Worm (Caenorhabditis elegans) whole organism, early embryonic: ENCODE measurements around the gene Y50E8A.10.

Source experiments
- B0310.2 ChIP-seq: sonication (generic microtip); optimal IDR thresholded peaks from 2 replicates; lab custom pipeline; 2016; ENCODE audit warnings: mild to moderate bottlenecking, missing genetic modification characterization, missing compliant biosample characterization
- ama-1 ChIP-seq: fragments of 150-350 bp; optimal IDR thresholded peaks from 2 replicates; lab custom pipeline; 2014
- ceh-13 ChIP-seq: fragments of 200-800 bp; sonication (Bioruptor generic); optimal IDR thresholded peaks from 2 replicates; lab custom pipeline; 2018; ENCODE audit warnings: mild to moderate bottlenecking, missing genetic modification characterization, missing compliant biosample characterization
- flt-1 ChIP-seq: fragments of 200-800 bp; sonication (Bioruptor generic); IDR thresholded peaks from 2 replicates; pipeline ENCODE4 v1.3.6; 2022; ENCODE audit warnings: missing genetic modification characterization, missing compliant biosample characterization
- hmbx-1 ChIP-seq: sonication (generic microtip); optimal IDR thresholded peaks from 2 replicates; lab custom pipeline; 2016; ENCODE audit warnings: mild to moderate bottlenecking, missing genetic modification characterization, missing compliant biosample characterization
- hmg-4 ChIP-seq: fragments of 200-800 bp; sonication (Bioruptor generic); optimal IDR thresholded peaks from 2 replicates; lab custom pipeline; 2018; ENCODE audit warnings: mild to moderate bottlenecking, missing genetic modification characterization, missing compliant biosample characterization
- scrt-1 ChIP-seq: fragments of 200-800 bp; sonication (Bioruptor generic); IDR thresholded peaks from 2 replicates; pipeline ENCODE4 v1.3.6; 2022; ENCODE audit warnings: missing genetic modification characterization, missing compliant biosample characterization
- tbx-11 ChIP-seq: fragments of 200-800 bp; sonication (Bioruptor generic); IDR thresholded peaks from 2 replicates; pipeline ENCODE4 v1.3.6; 2022; ENCODE audit warnings: missing genetic modification characterization, missing compliant biosample characterization
- tbx-37 ChIP-seq: fragments of 200-800 bp; sonication (Bioruptor generic); conservative IDR thresholded peaks from 2 replicates; pipeline ENCODE4 v1.3.6; 2022; ENCODE audit warnings: missing genetic modification reagents, missing genetic modification characterization, missing compliant biosample characterization

ce11 chrV:14820314-14820713, 40.5 kb downstream of the Y50E8A.10 start:
- TF ChIP-seq flt-1 = no peak
- TF ChIP-seq ceh-13 (GFP tag; lab: Kevin White, UChicago) = no peak
- no peak for TF ChIP-seq ama-1 (lab: Kevin White, UChicago)
- no peak for TF ChIP-seq B0310.2 (tag; lab: Kevin White, UChicago)
- no peak for TF ChIP-seq hmg-4 (GFP tag; lab: Kevin White, UChicago)
- TF ChIP-seq tbx-11 (GFP tag; lab: Robert Waterston, UW) = no peak
- TF ChIP-seq tbx-37 (GFP tag; lab: Robert Waterston, UW) = no peak
- TF ChIP-seq scrt-1 = no peak
- TF ChIP-seq hmbx-1 = no peak
